Worm (Caenorhabditis elegans) whole organism, young adult: Measurements from ENCODE around the gene nrde-3.

Source experiments
- T26A5.8 ChIP-seq: sonication (generic microtip); optimal IDR thresholded peaks from 2 replicates; lab custom pipeline; 2016; ENCODE audit warnings: missing genetic modification characterization, missing compliant biosample characterization
- Y53F4B.3 ChIP-seq: fragments of 200-800 bp; sonication (Bioruptor generic); IDR thresholded peaks from 2 replicates; pipeline ENCODE4 v1.3.6; 2022; ENCODE audit warnings: missing genetic modification reagents, missing genetic modification characterization, missing compliant biosample characterization
- ZK185.1 ChIP-seq: sonication (generic microtip); optimal IDR thresholded peaks from 2 replicates; lab custom pipeline; 2016; ENCODE audit warnings: mild to moderate bottlenecking, missing genetic modification characterization, missing compliant biosample characterization; ENCODE audit not compliant: poor library complexity, severe bottlenecking
- ceh-40 ChIP-seq: fragments of 200-800 bp; sonication (Bioruptor generic); IDR thresholded peaks from 2 replicates; pipeline ENCODE4 v1.3.6; 2022; ENCODE audit warnings: missing genetic modification characterization, missing compliant biosample characterization
- chd-7 ChIP-seq: sonication (generic microtip); optimal IDR thresholded peaks from 2 replicates; lab custom pipeline; 2016; ENCODE audit warnings: mild to moderate bottlenecking, missing genetic modification characterization, moderate library complexity, missing compliant biosample characterization
- lin-40 ChIP-seq: sonication (generic microtip); optimal IDR thresholded peaks from 2 replicates; lab custom pipeline; 2016; ENCODE audit warnings: missing genetic modification characterization, mild to moderate bottlenecking, missing compliant biosample characterization, missing genotype, missing genetic modification reagents
- nfya-1 ChIP-seq: sonication (generic microtip); optimal IDR thresholded peaks from 2 replicates; lab custom pipeline; 2017; ENCODE audit warnings: antibody characterized with exemption, missing compliant biosample characterization, missing genetic modification characterization, borderline replicate concordance; ENCODE audit not compliant: insufficient read depth
- nhr-120 ChIP-seq: fragments of 200-800 bp; sonication (Bioruptor generic); IDR thresholded peaks from 2 replicates; pipeline ENCODE4 v1.3.6; 2022; ENCODE audit warnings: missing genetic modification characterization, missing compliant biosample characterization
- nhr-27 ChIP-seq: fragments of 200-800 bp; sonication (Bioruptor generic); optimal IDR thresholded peaks from 2 replicates; lab custom pipeline; 2018; ENCODE audit warnings: mild to moderate bottlenecking, missing genetic modification characterization, moderate library complexity, missing compliant biosample characterization
- pha-4 ChIP-seq: fragments of 150-350 bp; sonication (generic microtip); optimal IDR thresholded peaks from 2 replicates; lab custom pipeline; 2014; ENCODE audit warnings: missing biosample characterization, missing genetic modification reagents, missing genetic modification characterization
- unc-62 ChIP-seq: fragments of 150-350 bp; optimal IDR thresholded peaks from 2 replicates; lab custom pipeline; 2014; ENCODE audit warnings: missing biosample characterization, missing genetic modification reagents, missing genetic modification characterization
- zfh-2 ChIP-seq: fragments of 200-800 bp; sonication (Bioruptor generic); conservative IDR thresholded peaks from 2 replicates; pipeline ENCODE4 v1.3.6; 2022; ENCODE audit warnings: missing genetic modification reagents, missing genetic modification characterization, missing compliant biosample characterization
- zim-3 ChIP-seq: sonication (generic microtip); optimal IDR thresholded peaks from 2 replicates; lab custom pipeline; 2017; ENCODE audit warnings: mild to moderate bottlenecking, missing genetic modification characterization, moderate library complexity, missing compliant biosample characterization

DNA sequence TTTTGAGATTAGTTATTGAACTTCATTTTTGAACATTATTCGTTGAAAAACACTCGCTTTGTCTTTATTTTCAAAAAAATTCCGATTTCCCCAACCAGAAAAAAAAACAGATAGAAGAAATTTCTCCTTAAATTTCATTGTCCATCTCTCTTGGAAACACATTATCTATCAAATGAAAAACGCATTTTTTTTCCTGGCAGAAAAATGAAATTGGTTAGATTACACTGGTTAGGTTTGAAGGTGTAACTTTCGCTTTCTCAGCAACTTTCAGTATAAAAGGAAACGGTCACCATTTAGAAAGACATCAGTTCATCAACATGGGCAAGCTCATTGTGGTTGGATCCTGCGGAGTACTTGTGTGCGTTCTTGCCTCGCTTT, 49.4 kb downstream of the nrde-3 start, which contains the start of gene col-19:
- no peak for TF ChIP-seq Y53F4B.3
- no peak for TF ChIP-seq lin-40 (tag; lab: Kevin White, UChicago)
- TF ChIP-seq chd-7 (tag; lab: Kevin White, UChicago): no peak
- no peak for TF ChIP-seq ceh-40 (GFP tag; lab: Robert Waterston, UW)
- TF ChIP-seq nfya-1: no peak
- TF ChIP-seq pha-4 (tag; lab: Kevin White, UChicago): no peak
- TF ChIP-seq nhr-120 (GFP tag; lab: Robert Waterston, UW): no peak
- no peak for TF ChIP-seq zim-3
- TF ChIP-seq T26A5.8: no peak
- TF ChIP-seq unc-62 (GFP tag; lab: Kevin White, UChicago): no peak
- TF ChIP-seq ZK185.1 (tag; lab: Kevin White, UChicago): no peak
- no peak for TF ChIP-seq zfh-2 (GFP tag; lab: Robert Waterston, UW)
- no peak for TF ChIP-seq nhr-27 (tag; lab: Kevin White, UChicago)
